Fruit fly (Drosophila melanogaster): Measurements from ENCODE around the gene TfIIA-L.
A peak's percentile ranks its signal among the peaks of the same experiment; 100 is the strongest.

TfIIA-L gene

DNA sequence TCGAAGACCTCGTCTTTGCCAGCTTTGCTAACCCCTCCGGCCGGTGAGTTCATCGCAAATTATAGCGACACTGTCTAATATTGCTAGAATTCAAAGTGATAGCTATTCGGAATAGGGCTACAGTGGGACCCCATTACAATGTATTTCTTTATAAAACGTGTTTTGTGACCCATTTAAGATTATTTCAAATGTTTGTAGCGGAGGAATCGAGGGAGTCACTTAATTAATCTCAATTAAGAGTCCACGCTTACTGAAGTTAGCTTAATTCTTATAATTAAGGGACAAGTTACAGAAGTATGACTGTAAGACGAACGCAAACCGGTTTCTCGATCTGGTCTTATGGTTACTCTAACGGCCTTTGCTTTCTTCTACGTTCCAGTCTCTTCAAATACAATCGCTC, 38.7 kb downstream of the TfIIA-L start (continued):
- TF ChIP-seq tup (GFP tag; optimal IDR thresholded peaks at IDR 0.05) (no peak), seq (GFP tag; IDR thresholded peaks at IDR 0.05) (no peak), dmrt99B (tag; optimal IDR thresholded peaks at IDR 0.05) (peak; percentile 35), CG7987 (GFP tag; optimal IDR thresholded peaks at IDR 0.05) (peak; percentile 74), CG11093 (GFP tag; IDR thresholded peaks at IDR 0.05) (no peak), slbo (GFP tag; IDR thresholded peaks at IDR 0.05) (peak; percentile 65), Lhr (GFP tag; optimal IDR thresholded peaks at IDR 0.05) (no peak), repo (GFP tag; optimal IDR thresholded peaks at IDR 0.05) (no peak), usp (GFP tag; optimal IDR thresholded peaks at IDR 0.05) (no peak), ci (GFP tag; IDR thresholded peaks at IDR 0.05) (0 out of 3 replicates have a peak, but pooled peaks have one; percentile 8), CG9817 (tag; optimal IDR thresholded peaks at IDR 0.05) (peak; percentile 2), insv (GFP tag; optimal IDR thresholded peaks at IDR 0.05) (no peak), dm (GFP tag; optimal IDR thresholded peaks at IDR 0.05) (no peak), D19B (GFP tag; optimal IDR thresholded peaks at IDR 0.05) (peak; percentile 11), pfk (GFP tag; optimal IDR thresholded peaks at IDR 0.05) (no peak), Trl (optimal IDR thresholded peaks at IDR 0.05) (no peak), Trl (GFP tag; optimal IDR thresholded peaks at IDR 0.05) (no peak), CG17186 (GFP tag; optimal IDR thresholded peaks at IDR 0.05) (no peak), CG43689 (GFP tag; IDR thresholded peaks at IDR 0.05) (no peak), B-H2 (GFP tag; optimal IDR thresholded peaks at IDR 0.05) (no peak), eve (GFP tag; optimal IDR thresholded peaks at IDR 0.05) (no peak), Dip2 (GFP tag; IDR thresholded peaks at IDR 0.05) (no peak), Neu2 (GFP tag; optimal IDR thresholded peaks at IDR 0.05; ENCODE audit: borderline replicate concordance) (no peak), corto (GFP tag; optimal IDR thresholded peaks at IDR 0.05) (no peak), HmgZ (tag; optimal IDR thresholded peaks at IDR 0.05) (peak; percentile 10), Hr51 (GFP tag; optimal IDR thresholded peaks at IDR 0.05) (peak in 1 of 2 experiments; percentile 1), CG15479 (GFP tag; optimal IDR thresholded peaks at IDR 0.05) (no peak), CTCF (GFP tag; optimal IDR thresholded peaks at IDR 0.05) (no peak), Meics (GFP tag; optimal IDR thresholded peaks at IDR 0.05) (peak; percentile 42), GATAe (GFP tag; conservative IDR thresholded peaks at IDR 0.05) (no peak), CG7357 (GFP tag; IDR thresholded peaks at IDR 0.05) (no peak), bab2 (GFP tag; optimal IDR thresholded peaks at IDR 0.05) (peak; percentile 40), CG16863 (GFP tag; optimal IDR thresholded peaks at IDR 0.05) (no peak), CG12236 (GFP tag; optimal IDR thresholded peaks at IDR 0.05) (no peak), sna (GFP tag; IDR thresholded peaks at IDR 0.05; ENCODE audit: partially characterized antibody) (no peak), MBD-R2 (GFP tag; IDR thresholded peaks at IDR 0.05) (peak; percentile 34; the same call in 1 of the 2 replicates), lola (GFP tag; optimal IDR thresholded peaks at IDR 0.05) (peak in 1 of 3 experiments; percentile 37), pzg (GFP tag; optimal IDR thresholded peaks at IDR 0.05) (no peak), Rx (GFP tag; IDR thresholded peaks at IDR 0.05) (no peak), HLH3B (GFP tag; IDR thresholded peaks at IDR 0.05) (no peak), CG15514 (GFP tag; optimal IDR thresholded peaks at IDR 0.05) (peak; percentile 15), Dref (GFP tag; IDR thresholded peaks at IDR 0.05) (no peak), CG2202 (tag; optimal IDR thresholded peaks at IDR 0.05) (no peak), sc (optimal IDR thresholded peaks at IDR 0.05) (no peak), sc (GFP tag; optimal IDR thresholded peaks at IDR 0.05) (no peak), vvl (GFP tag; IDR thresholded peaks at IDR 0.05) (peak; percentile 72), CG4730 (GFP tag; IDR thresholded peaks at IDR 0.05) (no peak), ftz-f1 (GFP tag; optimal IDR thresholded peaks at IDR 0.05) (no peak), Adf1 (GFP tag; IDR thresholded peaks at IDR 0.05) (no peak), gsb-n (tag; optimal IDR thresholded peaks at IDR 0.05) (no peak), Sry-β (GFP tag; optimal IDR thresholded peaks at IDR 0.05) (no peak), phol (tag; optimal IDR thresholded peaks at IDR 0.05) (peak; percentile 33), pb (GFP tag; optimal IDR thresholded peaks at IDR 0.05) (no peak)

Data from whole organism, embryonic.